Worm (Caenorhabditis elegans): ENCODE results near the gene ceh-36.

ceh-36 gene

DNA sequence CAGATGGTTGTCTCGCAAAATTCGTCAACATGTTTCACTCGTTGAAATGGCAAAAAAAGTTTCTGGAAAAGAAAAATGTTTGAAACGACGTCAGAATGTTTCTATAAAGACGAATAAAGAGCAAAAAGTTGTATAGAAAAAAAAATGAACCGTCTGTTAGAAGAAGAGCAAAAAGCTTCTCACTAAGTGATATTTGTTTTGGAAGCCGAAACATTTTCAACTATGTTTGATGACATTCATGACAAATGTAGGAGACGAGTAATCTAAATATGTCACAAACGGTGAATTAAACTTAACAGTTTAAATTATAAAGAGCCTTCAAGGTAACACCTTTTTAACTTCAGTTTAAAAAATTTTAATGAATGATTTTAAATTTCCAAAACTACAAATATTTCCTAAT lies 46.3 kb downstream of the ceh-36 start, which contains the start of gene nkat-1:
TSS of gene nkat-1 (minus strand) at position 101 of the 400 bp plus-strand sequence.
- TF ChIP-seq mxl-1 (tag; optimal IDR thresholded peaks at IDR 0.05) (no peak), lin-40 (tag; optimal IDR thresholded peaks at IDR 0.05) (no peak), ztf-18 (tag; optimal IDR thresholded peaks at IDR 0.05) (no peak), lin-26 (GFP tag; IDR thresholded peaks at IDR 0.05) (no peak), F22D6.2 (tag; optimal IDR thresholded peaks at IDR 0.05) (no peak), efl-1 (GFP tag; optimal IDR thresholded peaks at IDR 0.05) (no peak), ztf-22 (GFP tag; optimal IDR thresholded peaks at IDR 0.05) (no peak), lir-1 (GFP tag; conservative IDR thresholded peaks at IDR 0.05) (no peak), fkh-3 (tag; optimal IDR thresholded peaks at IDR 0.05) (no peak), mel-28 (tag; optimal IDR thresholded peaks at IDR 0.05; ENCODE audit: borderline replicate concordance) (no peak), die-1 (tag; optimal IDR thresholded peaks at IDR 0.05) (no peak), ama-1 (optimal IDR thresholded peaks at IDR 0.05) (no peak), ama-1 (GFP tag; optimal IDR thresholded peaks at IDR 0.05) (no peak), aptf-2 (GFP tag; conservative IDR thresholded peaks at IDR 0.05) (no peak)

DNA sequence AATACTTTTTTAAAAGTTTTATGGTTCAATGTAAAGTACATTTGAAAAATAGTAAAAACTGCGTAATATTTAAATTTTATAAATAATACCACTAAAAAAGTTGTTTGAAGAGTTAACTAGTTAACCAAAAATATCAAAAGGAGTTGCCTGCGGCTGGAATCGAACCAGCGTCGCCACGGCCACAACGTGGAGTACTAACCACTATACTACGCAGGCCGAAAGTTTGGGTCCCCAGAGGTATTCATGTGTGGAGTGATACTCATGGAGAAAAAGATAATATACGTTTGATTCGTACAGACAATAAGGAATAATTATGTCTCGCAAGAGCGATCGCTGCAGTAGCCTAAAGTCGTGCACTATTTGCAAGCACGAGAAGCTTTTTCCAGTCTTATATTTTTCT lies 49.6 kb downstream of the ceh-36 start:
- TF ChIP-seq nfyb-1 (GFP tag; IDR thresholded peaks at IDR 0.05) (peak; percentile 52; the same call in 1 of the 2 replicates), rpc-1 (optimal IDR thresholded peaks at IDR 0.05) (peak; percentile 47), rpc-1 (tag; optimal IDR thresholded peaks at IDR 0.05) (peak; percentile 67), dox-1 (GFP tag; IDR thresholded peaks at IDR 0.05) (peak; percentile 58), mcd-1 (GFP tag; IDR thresholded peaks at IDR 0.05) (0 out of 2 replicates have a peak, but pooled peaks have one; percentile 16), attf-6 (GFP tag; IDR thresholded peaks at IDR 0.05) (0 out of 2 replicates have a peak, but pooled peaks have one; percentile 34), pbrm-1 (GFP tag; IDR thresholded peaks at IDR 0.05) (peak; percentile 90), egrh-3 (GFP tag; IDR thresholded peaks at IDR 0.05) (0 out of 2 replicates have a peak, but pooled peaks have one; percentile 12), madf-6 (GFP tag; IDR thresholded peaks at IDR 0.05) (0 out of 2 replicates have a peak, but pooled peaks have one; percentile 29), snpc-4 (GFP tag; optimal IDR thresholded peaks at IDR 0.05) (peak; percentile 1), snpc-4 (tag; optimal IDR thresholded peaks at IDR 0.05) (peak in 1 of 4 experiments; percentile 49), ekl-4 (GFP tag; IDR thresholded peaks at IDR 0.05) (0 out of 2 replicates have a peak, but pooled peaks have one; percentile 40), lin-26 (GFP tag; IDR thresholded peaks at IDR 0.05) (peak; percentile 77), tbp1 (GFP tag; optimal IDR thresholded peaks at IDR 0.05) (peak; percentile 90), B0261.1 (tag; optimal IDR thresholded peaks at IDR 0.05) (peak; percentile 70), hmg-1.2 (GFP tag; IDR thresholded peaks at IDR 0.05) (peak; percentile 59), D2030.7 (GFP tag; IDR thresholded peaks at IDR 0.05) (peak; percentile 88)

DNA sequence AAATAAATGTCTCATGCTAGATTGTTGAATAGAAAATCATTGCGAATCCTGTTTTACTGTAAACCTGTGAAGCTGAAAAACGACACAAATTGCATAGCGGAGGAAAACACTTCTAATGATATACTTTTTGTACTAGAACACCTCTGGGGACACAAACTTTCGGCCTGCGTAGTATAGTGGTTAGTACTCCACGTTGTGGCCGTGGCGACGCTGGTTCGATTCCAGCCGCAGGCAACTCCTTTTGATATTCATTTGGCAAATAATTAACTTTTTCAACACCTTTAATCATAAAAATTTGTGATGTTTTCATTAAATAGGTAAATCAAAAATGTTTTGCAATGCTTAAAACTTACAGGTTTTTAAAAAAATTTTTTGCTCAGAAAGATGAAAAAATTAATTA lies 51.5 kb downstream of the ceh-36 start:
- TF ChIP-seq hmg-1.2 (GFP tag; IDR thresholded peaks at IDR 0.05) (peak; percentile 66), Y56A3A.18 (GFP tag; IDR thresholded peaks at IDR 0.05) (0 out of 2 replicates have a peak, but pooled peaks have one; percentile 64), F33H1.4 (GFP tag; IDR thresholded peaks at IDR 0.05) (no peak), ztf-28 (GFP tag; IDR thresholded peaks at IDR 0.05) (0 out of 2 replicates have a peak, but pooled peaks have one; percentile 44), pbrm-1 (GFP tag; IDR thresholded peaks at IDR 0.05) (peak; percentile 83), madf-6 (GFP tag; IDR thresholded peaks at IDR 0.05) (0 out of 2 replicates have a peak, but pooled peaks have one; percentile 39), Y79H2A.3 (GFP tag; conservative IDR thresholded peaks at IDR 0.05) (no peak), nfyb-1 (GFP tag; IDR thresholded peaks at IDR 0.05) (peak; percentile 75; the same call in 1 of the 2 replicates), dox-1 (GFP tag; IDR thresholded peaks at IDR 0.05) (peak; percentile 62), egl-44 (GFP tag; IDR thresholded peaks at IDR 0.05) (no peak), nfya-2 (GFP tag; IDR thresholded peaks at IDR 0.05) (no peak), nhr-80 (tag; optimal IDR thresholded peaks at IDR 0.05) (no peak), ztf-18 (tag; optimal IDR thresholded peaks at IDR 0.05) (no peak), ets-4 (GFP tag; optimal IDR thresholded peaks at IDR 0.05) (no peak), ceh-91 (GFP tag; IDR thresholded peaks at IDR 0.05) (no peak), rcor-1 (GFP tag; IDR thresholded peaks at IDR 0.05) (peak; percentile 22; the same call in 1 of the 2 replicates), Y67H2A.10 (GFP tag; conservative IDR thresholded peaks at IDR 0.05) (no peak), zim-3 (tag; optimal IDR thresholded peaks at IDR 0.05) (no peak), ztf-25 (GFP tag; IDR thresholded peaks at IDR 0.05) (0 out of 2 replicates have a peak, but pooled peaks have one; percentile 37), D2030.7 (GFP tag; IDR thresholded peaks at IDR 0.05) (peak; percentile 90), madf-3 (GFP tag; IDR thresholded peaks at IDR 0.05) (no peak), ceh-27 (GFP tag; optimal IDR thresholded peaks at IDR 0.05) (no peak), tbp1 (GFP tag; optimal IDR thresholded peaks at IDR 0.05) (peak; percentile 92), cebp-2 (GFP tag; IDR thresholded peaks at IDR 0.05) (no peak), Y53F4B.3 (GFP tag; IDR thresholded peaks at IDR 0.05) (peak; percentile 44; the same call in 1 of the 2 replicates)
